Worm (Caenorhabditis elegans) whole organism, L2 larva: ENCODE results near the gene clu-1.

ENCODE experiments used
- F13H6.1 ChIP-seq: sonication (generic microtip); optimal IDR thresholded peaks from 2 replicates; lab custom pipeline; 2016; ENCODE audit warnings: missing genetic modification characterization, missing compliant biosample characterization
- R02D3.7 ChIP-seq: fragments of 150-350 bp; optimal IDR thresholded peaks from 2 replicates; lab custom pipeline; 2014; ENCODE audit warnings: missing biosample characterization, missing genetic modification characterization
- ZK546.5 ChIP-seq: sonication (generic microtip); optimal IDR thresholded peaks from 2 replicates; lab custom pipeline; 2017; ENCODE audit warnings: missing biosample characterization, missing genetic modification characterization
- aly-2 ChIP-seq: fragments of 150-350 bp; optimal IDR thresholded peaks from 2 replicates; lab custom pipeline; 2014; ENCODE audit warnings: missing biosample characterization, missing genetic modification characterization
- mab-5 ChIP-seq: fragments of 150-350 bp; optimal IDR thresholded peaks from 2 replicates; lab custom pipeline; 2014; ENCODE audit warnings: missing biosample characterization, missing genetic modification characterization
- nhr-11 ChIP-seq: fragments of 150-350 bp; optimal IDR thresholded peaks from 2 replicates; lab custom pipeline; 2014; ENCODE audit warnings: missing biosample characterization, missing genetic modification characterization
- nhr-25 ChIP-seq: fragments of 150-350 bp; sonication (generic microtip); optimal IDR thresholded peaks from 3 replicates; lab custom pipeline; 2014; ENCODE audit warnings: missing biosample characterization, missing genetic modification characterization
- snpc-4 ChIP-seq: fragments of 150-350 bp; optimal IDR thresholded peaks from 2 replicates; lab custom pipeline; 2014; ENCODE audit warnings: missing biosample characterization, missing genetic modification characterization
- unc-62 ChIP-seq: fragments of 150-350 bp; optimal IDR thresholded peaks from 2 replicates; lab custom pipeline; 2014; ENCODE audit warnings: missing biosample characterization, missing genetic modification reagents, missing genetic modification characterization
- ztf-11 ChIP-seq: sonication (generic microtip); optimal IDR thresholded peaks from 2 replicates; lab custom pipeline; 2017; ENCODE audit warnings: missing biosample characterization, missing genetic modification characterization

- no peak for TF ChIP-seq ztf-11 (tag; lab: Kevin White, UChicago)
- no peak for TF ChIP-seq aly-2
- TF ChIP-seq mab-5 (tag; lab: Kevin White, UChicago): no peak
- no peak for TF ChIP-seq nhr-25 (tag; lab: Kevin White, UChicago)
- TF ChIP-seq unc-62 (GFP tag; lab: Kevin White, UChicago): no peak
- TF ChIP-seq F13H6.1: no peak
- TF ChIP-seq nhr-11 (tag; lab: Kevin White, UChicago): no peak
- no peak for TF ChIP-seq R02D3.7 (tag; lab: Kevin White, UChicago)
- no peak for TF ChIP-seq ZK546.5 (tag; lab: Kevin White, UChicago)
- no peak for TF ChIP-seq snpc-4
Observed at ce11 chrIII:9559381-9559881, 38.2 kb upstream of the clu-1 start, which contains the start of gene C48B4.7.
